Worm (Caenorhabditis elegans): ENCODE measurements around the gene nhr-162.

Gene nhr-162

ce11 chrV:6951306-6951705, 40.4 kb downstream of the nhr-162 start, which contains the start of gene T07H8.11:
T07H8.11 (minus strand) TSS chrV:6951406.
- TF ChIP-seq vab-15 (tag; optimal IDR thresholded peaks at IDR 0.05) (no peak), rnt-1 (tag; optimal IDR thresholded peaks at IDR 0.05) (no peak), isw-1 (GFP tag; IDR thresholded peaks at IDR 0.05) (no peak), skn-1 (tag; optimal IDR thresholded peaks at IDR 0.05) (no peak), nhr-20 (tag; optimal IDR thresholded peaks at IDR 0.05) (no peak), irx-1 (tag; optimal IDR thresholded peaks at IDR 0.05) (no peak), nhr-76 (tag; optimal IDR thresholded peaks at IDR 0.05) (no peak), nhr-47 (tag; optimal IDR thresholded peaks at IDR 0.05) (no peak), unc-130 (tag; optimal IDR thresholded peaks at IDR 0.05) (no peak), unc-62 (GFP tag; optimal IDR thresholded peaks at IDR 0.05) (no peak), ztf-4 (tag; optimal IDR thresholded peaks at IDR 0.05) (no peak), zip-4 (GFP tag; optimal IDR thresholded peaks at IDR 0.05) (no peak), lin-39 (tag; optimal IDR thresholded peaks at IDR 0.05) (no peak), nhr-237 (tag; optimal IDR thresholded peaks at IDR 0.05) (no peak), aha-1 (tag; optimal IDR thresholded peaks at IDR 0.05) (no peak), jun-1 (tag; optimal IDR thresholded peaks at IDR 0.05) (no peak)

- TF ChIP-seq sup-37 (GFP tag; optimal IDR thresholded peaks at IDR 0.05) (no peak), nhr-237 (tag; optimal IDR thresholded peaks at IDR 0.05) (no peak), mdl-1 (tag; optimal IDR thresholded peaks at IDR 0.05) (no peak), lir-3 (tag; optimal IDR thresholded peaks at IDR 0.05; ENCODE audit: poor library complexity) (no peak), jun-1 (tag; optimal IDR thresholded peaks at IDR 0.05) (no peak), mef-2 (tag; optimal IDR thresholded peaks at IDR 0.05) (no peak), swsn-7 (tag; optimal IDR thresholded peaks at IDR 0.05) (no peak), snu-23 (GFP tag; optimal IDR thresholded peaks at IDR 0.05) (no peak), ama-1 (optimal IDR thresholded peaks at IDR 0.05) (no peak), dpl-1 (GFP tag; optimal IDR thresholded peaks at IDR 0.05) (no peak), nhr-84 (tag; optimal IDR thresholded peaks at IDR 0.05) (no peak), zag-1 (tag; optimal IDR thresholded peaks at IDR 0.05) (no peak)
Measured at ce11 chrV:6949770-6950169, 41.9 kb downstream of the nhr-162 start, which contains the start of gene Y57E12B.11. Y57E12B.11 (minus strand) TSS chrV:6949870.

DNA sequence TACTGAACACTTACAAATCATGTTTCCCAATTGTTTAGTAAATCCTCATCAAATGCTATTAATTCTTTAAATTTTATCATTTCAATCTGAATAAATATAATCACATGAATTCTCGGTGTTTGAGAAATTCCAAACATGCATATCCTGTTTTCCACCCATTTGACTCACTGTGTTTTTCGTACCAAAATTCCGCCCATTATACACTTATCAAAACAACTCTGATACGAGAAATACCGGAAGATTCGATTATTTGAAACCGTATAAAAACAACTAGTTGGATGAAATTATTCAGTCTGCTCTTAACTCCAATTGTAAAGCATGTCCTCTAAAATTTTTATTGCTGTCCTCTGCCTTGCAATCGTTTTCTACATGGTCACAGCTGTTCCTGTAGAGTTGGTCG, 43.4 kb downstream of the nhr-162 start, which contains the start of gene Y57E12B.1:
Gene Y57E12B.1 (plus strand): TSS at position 301 of the 400 bp plus-strand sequence.
- no peak for TF ChIP-seq isw-1 (GFP tag; IDR thresholded peaks at IDR 0.05)
- TF ChIP-seq ceh-90 (tag; optimal IDR thresholded peaks at IDR 0.05), result no peak
- no peak for TF ChIP-seq mep-1 (tag; optimal IDR thresholded peaks at IDR 0.05)
- TF ChIP-seq ceh-63 (GFP tag; optimal IDR thresholded peaks at IDR 0.05), result no peak
- no peak for TF ChIP-seq fos-1 (tag; optimal IDR thresholded peaks at IDR 0.05)
- no peak for TF ChIP-seq C34B4.2 (tag; optimal IDR thresholded peaks at IDR 0.05)

ce11 chrV:6947442-6947841, 44.2 kb downstream of the nhr-162 start, which contains the start of gene Y57E12B.4:
Y57E12B.4 (minus strand) TSS chrV:6947542.
- no peak for TF ChIP-seq fkh-4 (tag; optimal IDR thresholded peaks at IDR 0.05; ENCODE audit: borderline replicate concordance)
- no peak for TF ChIP-seq ceh-8 (GFP tag; optimal IDR thresholded peaks at IDR 0.05)
- TF ChIP-seq nhr-77 (tag; optimal IDR thresholded peaks at IDR 0.05), result no peak
- TF ChIP-seq unc-86 (tag; optimal IDR thresholded peaks at IDR 0.05), result no peak
- TF ChIP-seq ceh-90 (tag; optimal IDR thresholded peaks at IDR 0.05), result no peak
- TF ChIP-seq C04F5.9 (tag; optimal IDR thresholded peaks at IDR 0.05), result no peak
- TF ChIP-seq nhr-12 (tag; optimal IDR thresholded peaks at IDR 0.05), result no peak
- no peak for TF ChIP-seq zag-1 (tag; optimal IDR thresholded peaks at IDR 0.05)
- no peak for TF ChIP-seq isw-1 (GFP tag; IDR thresholded peaks at IDR 0.05)
- TF ChIP-seq efl-3 (GFP tag; optimal IDR thresholded peaks at IDR 0.05), result no peak
- TF ChIP-seq F16B12.6 (tag; optimal IDR thresholded peaks at IDR 0.05), result no peak
- no peak for TF ChIP-seq swsn-7 (tag; optimal IDR thresholded peaks at IDR 0.05)
